ENCODE assay signal across 1 fruit fly cellular context in genomic region chr3L:17010492-17011303, dm6.
A peak's percentile ranks its signal among the peaks of the same experiment; 100 is the strongest.
TF ChIP-seq lines count a peak whose summit lies in the region.

No protein-coding gene starts in this region.

TF ChIP-seq in whole organism, embryonic, 481 proteins besides CTCF, POLR2A, EP300 and RAD21 (continued from another document):
- 0 out of 2 replicates have a peak, but pooled peaks have one; percentile 32 for TF ChIP-seq slbo (GFP tag; IDR thresholded peaks at IDR 0.05; lab: Robert Waterston, UW)
- TF ChIP-seq CG4707 (GFP tag; optimal IDR thresholded peaks at IDR 0.05; lab: Kevin White, UChicago) = no peak
